Worm (Caenorhabditis elegans) whole organism, L1 larva: ENCODE data around the gene F41B5.12.

ENCODE experiments used
- alr-1 ChIP-seq: fragments of 200-800 bp; sonication (Bioruptor generic); optimal IDR thresholded peaks from 2 replicates; lab custom pipeline; 2018; ENCODE audit warnings: borderline replicate concordance, mild to moderate bottlenecking, missing genetic modification characterization, missing compliant biosample characterization
- aly-2 ChIP-seq: fragments of 150-350 bp; optimal IDR thresholded peaks from 2 replicates; lab custom pipeline; 2014; ENCODE audit warnings: missing biosample characterization, missing genetic modification characterization
- egl-27 ChIP-seq, 2 experiments: fragments of 150-350 bp in 1 of 2; sonication (generic microtip); optimal IDR thresholded peaks; 3 replicates each; lab custom pipeline; 2017 to 2018; ENCODE audit warnings: missing biosample characterization in 2 of 2, missing genetic modification characterization in 2 of 2, missing genetic modification reagents in 2 of 2
- fkh-10 ChIP-seq: sonication (generic microtip); optimal IDR thresholded peaks from 2 replicates; lab custom pipeline; 2017; ENCODE audit warnings: missing biosample characterization, missing genetic modification reagents, missing genetic modification characterization
- nhr-11 ChIP-seq: fragments of 150-350 bp; optimal IDR thresholded peaks from 2 replicates; lab custom pipeline; 2014; ENCODE audit warnings: missing biosample characterization, missing genetic modification characterization
- nhr-237 ChIP-seq: fragments of 150-350 bp; optimal IDR thresholded peaks from 2 replicates; lab custom pipeline; 2014; ENCODE audit warnings: missing biosample characterization, missing genetic modification characterization
- nhr-28 ChIP-seq: fragments of 150-350 bp; optimal IDR thresholded peaks from 2 replicates; lab custom pipeline; 2014; ENCODE audit warnings: missing biosample characterization, missing genetic modification characterization
- nhr-76 ChIP-seq: sonication (generic microtip); optimal IDR thresholded peaks from 2 replicates; lab custom pipeline; 2017; ENCODE audit warnings: missing biosample characterization, missing genetic modification characterization
- nhr-77 ChIP-seq: fragments of 150-350 bp; optimal IDR thresholded peaks from 2 replicates; lab custom pipeline; 2014; ENCODE audit warnings: missing biosample characterization, missing genetic modification characterization
- skn-1 ChIP-seq: fragments of 150-350 bp; optimal IDR thresholded peaks from 2 replicates; lab custom pipeline; 2014; ENCODE audit warnings: missing biosample characterization, missing genetic modification characterization
- snpc-4 ChIP-seq: fragments of 150-350 bp; optimal IDR thresholded peaks from 2 replicates; lab custom pipeline; 2014; ENCODE audit warnings: missing biosample characterization, missing genetic modification characterization
- sptf-1 ChIP-seq: fragments of 150-350 bp; optimal IDR thresholded peaks from 2 replicates; lab custom pipeline; 2014; ENCODE audit warnings: missing biosample characterization, missing genetic modification characterization
- unc-62 ChIP-seq: fragments of 150-350 bp; optimal IDR thresholded peaks from 2 replicates; lab custom pipeline; 2014; ENCODE audit warnings: missing biosample characterization, missing genetic modification reagents, missing genetic modification characterization

DNA sequence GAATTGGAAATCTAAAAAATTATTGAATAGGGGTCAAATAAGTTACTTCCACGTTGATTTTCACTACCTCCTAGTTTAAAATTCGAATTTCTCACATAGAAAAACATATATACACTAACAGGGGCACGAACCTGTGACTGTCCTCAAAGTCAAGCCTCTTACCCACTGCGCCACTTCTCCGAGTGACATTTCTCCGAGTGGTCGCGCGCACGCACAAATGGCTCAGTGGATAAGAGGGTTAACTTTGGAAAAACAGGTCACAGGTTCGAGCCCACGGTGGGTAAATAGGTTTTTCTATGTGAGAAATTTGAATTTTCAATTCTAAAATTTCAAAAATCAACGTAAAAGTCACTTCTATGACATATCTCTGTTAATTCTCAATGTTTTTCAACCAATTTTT is 16.5 kb downstream of the F41B5.12 start:
- TF ChIP-seq egl-27 (tag; optimal IDR thresholded peaks at IDR 0.05; lab: Kevin White, UChicago), result no peak
- peak; percentile 50 for TF ChIP-seq nhr-77 (tag; lab: Kevin White, UChicago)
- TF ChIP-seq nhr-11 (tag; lab: Kevin White, UChicago), result no peak
- no peak for TF ChIP-seq snpc-4 (tag; lab: Kevin White, UChicago)
- no peak for TF ChIP-seq fkh-10
- no peak for TF ChIP-seq alr-1
- TF ChIP-seq nhr-237 (tag; lab: Kevin White, UChicago), result no peak
- no peak for TF ChIP-seq nhr-28 (tag; lab: Kevin White, UChicago)
- TF ChIP-seq skn-1, result no peak
- no peak for TF ChIP-seq nhr-76 (tag; lab: Kevin White, UChicago)
- no peak for TF ChIP-seq aly-2
- TF ChIP-seq sptf-1 (tag; lab: Kevin White, UChicago), result no peak
- TF ChIP-seq unc-62, result no peak
